Worm (Caenorhabditis elegans): ENCODE data around the gene srw-32.

DNA sequence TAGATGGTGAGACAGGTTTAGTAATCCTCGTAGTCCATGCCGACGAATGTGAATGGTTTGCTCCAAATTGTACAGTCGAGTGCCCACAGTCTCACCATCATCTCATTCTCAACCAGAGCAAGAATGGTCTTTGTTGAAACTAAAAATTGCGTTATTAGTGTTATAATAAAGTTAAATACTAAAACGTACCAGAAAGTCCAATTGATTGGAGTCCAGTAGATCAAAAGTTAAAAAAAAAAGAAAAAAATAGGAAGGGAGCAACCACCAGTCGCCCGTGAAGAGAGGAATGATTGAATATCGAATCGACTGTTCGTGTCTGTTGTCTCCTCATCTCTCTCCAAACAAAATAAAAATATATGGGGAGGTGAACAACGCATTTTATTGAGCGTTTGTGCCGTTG is 21.9 kb downstream of the srw-32 start, which contains the start of gene C18D4.12:
- TF ChIP-seq unc-62 (GFP tag; optimal IDR thresholded peaks at IDR 0.05) (no peak), xnd-1 (tag; optimal IDR thresholded peaks at IDR 0.05) (no peak), pha-4 (tag; optimal IDR thresholded peaks at IDR 0.05) (no peak), sea-2 (GFP tag; IDR thresholded peaks at IDR 0.05) (no peak), F52B5.7 (tag; optimal IDR thresholded peaks at IDR 0.05) (no peak), sdz-38 (tag; optimal IDR thresholded peaks at IDR 0.05) (no peak), hlh-12 (tag; optimal IDR thresholded peaks at IDR 0.05) (no peak), bed-1 (GFP tag; IDR thresholded peaks at IDR 0.05) (no peak), C17E4.6 (GFP tag; IDR thresholded peaks at IDR 0.05) (no peak), snpc-1.1 (tag; optimal IDR thresholded peaks at IDR 0.05; ENCODE audit: insufficient read depth) (no peak), let-607 (tag; optimal IDR thresholded peaks at IDR 0.05) (no peak)
